Worm (Caenorhabditis elegans) whole organism, young adult: ENCODE results near the gene F11C7.7.

Experiments
- B0019.2 ChIP-seq: fragments of 200-800 bp; sonication (Bioruptor generic); conservative IDR thresholded peaks from 2 replicates; pipeline ENCODE4 v1.3.6; 2022; ENCODE audit warnings: missing genetic modification reagents, missing genetic modification characterization, missing compliant biosample characterization
- F39B2.1 ChIP-seq: fragments of 200-800 bp; sonication (Bioruptor generic); IDR thresholded peaks from 2 replicates; pipeline ENCODE4 v1.3.6; 2022; ENCODE audit warnings: missing genetic modification reagents, missing genetic modification characterization, missing compliant biosample characterization
- T07F8.4 ChIP-seq: sonication (generic microtip); optimal IDR thresholded peaks from 2 replicates; lab custom pipeline; 2016; ENCODE audit warnings: mild to moderate bottlenecking, missing genetic modification characterization, moderate library complexity, missing compliant biosample characterization
- ama-1 ChIP-seq, 3 experiments: fragments of 150-350 bp in 1 of 3; sonication (generic microtip) in 2 of 3; optimal IDR thresholded peaks; 2 replicates each; lab custom pipeline; 2014 to 2018; ENCODE audit warnings: missing biosample characterization in 2 of 3, missing genetic modification characterization in 2 of 3, missing genetic modification reagents in 2 of 3
- attf-6 ChIP-seq: fragments of 200-800 bp; sonication (Bioruptor generic); IDR thresholded peaks from 2 replicates; pipeline ENCODE4 v1.3.6; 2022; ENCODE audit warnings: missing genetic modification reagents, missing genetic modification characterization, missing compliant biosample characterization
- dpl-1 ChIP-seq: fragments of 150-350 bp; optimal IDR thresholded peaks from 2 replicates; lab custom pipeline; 2014; ENCODE audit warnings: missing biosample characterization, missing genetic modification reagents, missing genetic modification characterization
- ets-4 ChIP-seq: fragments of 200-800 bp; sonication (Bioruptor generic); optimal IDR thresholded peaks from 2 replicates; lab custom pipeline; 2018; ENCODE audit warnings: mild to moderate bottlenecking, missing genetic modification characterization, missing compliant biosample characterization
- madf-8 ChIP-seq: fragments of 200-800 bp; sonication (Bioruptor generic); conservative IDR thresholded peaks from 2 replicates; pipeline ENCODE4 v1.3.6; 2022; ENCODE audit warnings: missing genetic modification reagents, missing genetic modification characterization, missing compliant biosample characterization
- mxl-1 ChIP-seq: sonication (generic microtip); optimal IDR thresholded peaks from 2 replicates; lab custom pipeline; 2016; ENCODE audit warnings: missing genetic modification characterization, missing compliant biosample characterization
- nhr-179 ChIP-seq: sonication (generic microtip); optimal IDR thresholded peaks from 2 replicates; lab custom pipeline; 2016; ENCODE audit warnings: mild to moderate bottlenecking, missing genetic modification characterization, missing compliant biosample characterization
- rec-8 ChIP-seq, 2 experiments: sonication (generic microtip); optimal IDR thresholded peaks; 2 replicates each; lab custom pipeline; 2016; ENCODE audit warnings: mild to moderate bottlenecking in 2 of 2, missing genetic modification characterization in 2 of 2, missing genetic modification reagents in 2 of 2, missing genotype in 2 of 2, missing biosample characterization in 1 of 2, missing compliant biosample characterization in 1 of 2, moderate library complexity in 1 of 2
- sea-2 ChIP-seq: fragments of 200-800 bp; sonication (Bioruptor generic); IDR thresholded peaks from 2 replicates; pipeline ENCODE4 v1.3.6; 2022; ENCODE audit warnings: missing genetic modification characterization, missing compliant biosample characterization
- sptf-2 ChIP-seq: fragments of 200-800 bp; sonication (Bioruptor generic); optimal IDR thresholded peaks from 2 replicates; lab custom pipeline; 2018; ENCODE audit warnings: mild to moderate bottlenecking, missing genetic modification characterization, missing compliant biosample characterization
- unc-62 ChIP-seq: fragments of 150-350 bp; optimal IDR thresholded peaks from 2 replicates; lab custom pipeline; 2014; ENCODE audit warnings: missing biosample characterization, missing genetic modification reagents, missing genetic modification characterization

DNA sequence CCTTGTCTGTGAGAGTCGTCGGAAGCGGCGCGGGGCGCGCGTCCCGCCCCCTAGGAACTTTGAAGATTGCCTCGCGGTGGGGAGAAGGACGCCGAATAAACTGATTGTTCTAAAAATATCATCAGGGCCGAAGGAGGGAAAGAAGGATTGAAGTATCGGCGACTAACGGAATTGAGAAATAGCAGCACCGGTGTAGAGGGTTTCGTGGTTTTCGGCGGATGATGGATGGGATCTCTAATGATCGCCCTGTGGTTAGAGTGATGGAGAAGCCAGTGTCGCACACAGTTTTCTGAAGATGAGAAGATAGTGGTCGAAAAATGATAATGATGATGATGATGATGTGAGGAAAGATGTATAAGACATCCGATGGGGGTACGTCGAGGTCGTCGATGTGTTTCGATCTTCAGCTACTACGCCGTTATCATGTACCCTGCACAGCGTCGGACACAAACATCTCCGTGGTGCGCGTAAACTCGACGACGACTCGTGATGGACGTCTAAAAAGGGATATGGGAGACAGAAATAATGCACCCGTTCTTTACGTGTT lies 23.2 kb downstream of the F11C7.7 start, which contains the start of gene osm-11:
- no peak for TF ChIP-seq sea-2
- no peak for TF ChIP-seq nhr-179
- TF ChIP-seq attf-6 (GFP tag; lab: Robert Waterston, UW): no peak
- TF ChIP-seq madf-8 (GFP tag; lab: Robert Waterston, UW): no peak
- TF ChIP-seq ets-4 (GFP tag; lab: Kevin White, UChicago): no peak
- TF ChIP-seq sptf-2: no peak
- no peak for TF ChIP-seq dpl-1
- TF ChIP-seq mxl-1 (tag; lab: Kevin White, UChicago): no peak
- TF ChIP-seq rec-8 (tag; optimal IDR thresholded peaks at IDR 0.05; lab: Kevin White, UChicago): no peak
- TF ChIP-seq T07F8.4 (tag; lab: Kevin White, UChicago): no peak
- no peak for TF ChIP-seq unc-62 (GFP tag; lab: Kevin White, UChicago)
- no peak for TF ChIP-seq ama-1 (optimal IDR thresholded peaks at IDR 0.05; lab: Kevin White, UChicago)
- TF ChIP-seq ama-1 (GFP tag; optimal IDR thresholded peaks at IDR 0.05; lab: Kevin White, UChicago): no peak
- TF ChIP-seq B0019.2: no peak
- no peak for TF ChIP-seq F39B2.1 (GFP tag; lab: Robert Waterston, UW)
